Worm (Caenorhabditis elegans) whole organism, midembryonic: ENCODE data around the gene ZK856.16.

Experiments
- flt-1 ChIP-seq: fragments of 200-800 bp; sonication (Bioruptor generic); IDR thresholded peaks from 2 replicates; pipeline ENCODE4 v1.3.6; 2022; ENCODE audit warnings: missing genetic modification characterization, missing compliant biosample characterization
- klf-2 ChIP-seq: fragments of 200-800 bp; sonication (Bioruptor generic); conservative IDR thresholded peaks from 2 replicates; pipeline ENCODE4 v1.3.6; 2022; ENCODE audit warnings: missing genetic modification reagents, missing genetic modification characterization, missing compliant biosample characterization
- med-1 ChIP-seq: sonication (generic microtip); optimal IDR thresholded peaks from 2 replicates; lab custom pipeline; 2017; ENCODE audit warnings: missing genetic modification characterization, mild to moderate bottlenecking, missing compliant biosample characterization, antibody characterized with exemption, missing genetic modification reagents; ENCODE audit not compliant: insufficient read depth
- ref-1 ChIP-seq: fragments of 200-800 bp; sonication (Bioruptor generic); conservative IDR thresholded peaks from 2 replicates; pipeline ENCODE4 v1.3.6; 2022; ENCODE audit warnings: missing genetic modification reagents, missing genetic modification characterization, missing compliant biosample characterization
- tab-1 ChIP-seq: fragments of 200-800 bp; sonication (Bioruptor generic); IDR thresholded peaks from 2 replicates; pipeline ENCODE4 v1.3.6; 2022; ENCODE audit warnings: missing genetic modification characterization, missing compliant biosample characterization

- TF ChIP-seq med-1 (no peak), flt-1 (GFP tag; lab: Robert Waterston, UW) (no peak), ref-1 (no peak), tab-1 (GFP tag; lab: Robert Waterston, UW) (no peak), klf-2 (GFP tag; lab: Robert Waterston, UW) (no peak)
Observed at ce11 chrV:10255005-10255472, 49.7 kb upstream of the ZK856.16 start, which contains the start of gene rop-1.
